Worm (Caenorhabditis elegans) whole organism, L2 larva: ENCODE data around the gene ZC84.1.

Experiments used
- F13H6.1 ChIP-seq: sonication (generic microtip); optimal IDR thresholded peaks from 2 replicates; lab custom pipeline; 2016; ENCODE audit warnings: missing genetic modification characterization, missing compliant biosample characterization
- ZK546.5 ChIP-seq: sonication (generic microtip); optimal IDR thresholded peaks from 2 replicates; lab custom pipeline; 2017; ENCODE audit warnings: missing biosample characterization, missing genetic modification characterization
- aly-2 ChIP-seq: fragments of 150-350 bp; optimal IDR thresholded peaks from 2 replicates; lab custom pipeline; 2014; ENCODE audit warnings: missing biosample characterization, missing genetic modification characterization
- ceh-16 ChIP-seq: fragments of 150-350 bp; optimal IDR thresholded peaks from 2 replicates; lab custom pipeline; 2014; ENCODE audit warnings: missing biosample characterization, missing genetic modification characterization
- elt-1 ChIP-seq: fragments of 150-350 bp; optimal IDR thresholded peaks from 2 replicates; lab custom pipeline; 2014; ENCODE audit warnings: missing biosample characterization, missing genetic modification characterization
- lsy-2 ChIP-seq, 2 experiments: fragments of 150-350 bp in 1 of 2; sonication (generic microtip) in 1 of 2; optimal IDR thresholded peaks; 2 replicates each; lab custom pipeline; 2014 to 2017; ENCODE audit warnings: missing biosample characterization in 2 of 2, missing genetic modification characterization in 2 of 2
- mbf-1 ChIP-seq: sonication (generic microtip); optimal IDR thresholded peaks from 2 replicates; lab custom pipeline; 2017; ENCODE audit warnings: missing biosample characterization, missing genetic modification characterization
- mdl-1 ChIP-seq, 2 experiments: fragments of 150-350 bp in 1 of 2; sonication (generic microtip) in 1 of 2; optimal IDR thresholded peaks; 2 replicates each; lab custom pipeline; 2017; ENCODE audit warnings: missing biosample characterization in 2 of 2, missing genetic modification characterization in 2 of 2
- nhr-10 ChIP-seq: sonication (generic microtip); optimal IDR thresholded peaks from 2 replicates; lab custom pipeline; 2017; ENCODE audit warnings: missing biosample characterization, missing genetic modification characterization
- skn-1 ChIP-seq: sonication (generic microtip); optimal IDR thresholded peaks from 2 replicates; lab custom pipeline; 2017; ENCODE audit warnings: missing biosample characterization, missing genetic modification characterization
- unc-39 ChIP-seq: fragments of 150-350 bp; optimal IDR thresholded peaks from 2 replicates; lab custom pipeline; 2014; ENCODE audit warnings: missing biosample characterization, missing genetic modification characterization
- unc-62 ChIP-seq: fragments of 150-350 bp; optimal IDR thresholded peaks from 2 replicates; lab custom pipeline; 2014; ENCODE audit warnings: missing biosample characterization, missing genetic modification reagents, missing genetic modification characterization
- zag-1 ChIP-seq: fragments of 150-350 bp; optimal IDR thresholded peaks from 2 replicates; lab custom pipeline; 2014; ENCODE audit warnings: missing biosample characterization, missing genetic modification characterization

DNA sequence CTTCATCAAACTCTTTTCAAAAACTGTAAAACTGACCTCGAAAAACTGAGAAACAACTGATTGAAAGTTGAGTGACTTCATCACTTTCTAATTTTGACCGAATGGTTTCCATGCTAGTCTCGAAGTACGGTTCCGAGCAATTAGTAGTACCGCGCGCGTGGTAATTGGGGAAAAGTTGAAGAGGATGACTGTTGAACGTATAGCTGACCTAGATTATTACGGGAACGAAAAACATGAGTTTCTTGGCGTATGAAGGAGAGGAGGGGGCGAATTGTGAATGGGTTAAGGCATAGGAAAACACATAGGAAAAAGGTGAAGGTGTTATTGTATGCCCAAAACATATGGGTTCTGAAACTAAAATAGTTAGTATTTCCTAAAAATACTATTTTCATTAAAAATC is 44.5 kb downstream of the ZC84.1 start, which contains the start of gene ptr-9:
- no peak for TF ChIP-seq mdl-1 (tag; optimal IDR thresholded peaks at IDR 0.05; lab: Kevin White, UChicago)
- TF ChIP-seq mbf-1 (tag; lab: Kevin White, UChicago), result no peak
- TF ChIP-seq aly-2 (tag; lab: Kevin White, UChicago), result no peak
- TF ChIP-seq nhr-10 (tag; lab: Kevin White, UChicago), result no peak
- TF ChIP-seq elt-1 (tag; lab: Kevin White, UChicago), result no peak
- no peak for TF ChIP-seq unc-62 (GFP tag; lab: Kevin White, UChicago)
- TF ChIP-seq zag-1 (tag; lab: Kevin White, UChicago), result no peak
- TF ChIP-seq ceh-16, result no peak
- TF ChIP-seq skn-1 (tag; lab: Kevin White, UChicago), result no peak
- TF ChIP-seq F13H6.1 (tag; lab: Kevin White, UChicago), result no peak
- TF ChIP-seq ZK546.5 (tag; lab: Kevin White, UChicago), result no peak
- TF ChIP-seq lsy-2 (tag; optimal IDR thresholded peaks at IDR 0.05; lab: Kevin White, UChicago), result no peak
- TF ChIP-seq unc-39 (tag; lab: Kevin White, UChicago), result no peak
